Worm (Caenorhabditis elegans): ENCODE results near the gene F02H6.3.

F02H6.3 gene

DNA sequence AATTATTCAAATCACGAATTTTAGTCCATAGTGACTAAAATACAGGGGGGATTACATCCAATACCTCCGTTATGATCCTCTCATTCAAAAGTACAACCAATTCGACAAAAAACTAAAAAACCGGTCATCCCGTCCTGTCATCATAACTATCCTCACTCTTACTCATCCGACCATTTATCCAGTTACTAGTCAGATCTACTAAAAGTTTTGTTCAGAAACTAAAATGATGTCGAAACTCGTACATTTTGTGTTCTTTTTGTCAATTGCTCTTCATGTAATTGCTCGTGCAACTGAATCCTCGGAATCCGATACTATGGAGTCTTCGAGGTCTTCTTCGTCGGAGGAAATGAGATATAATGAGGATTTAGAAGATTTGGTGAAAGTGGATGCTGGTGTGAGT is 26.2 kb upstream of the F02H6.3 start, which contains the start of gene R05A10.2:
TSS of gene R05A10.2 (plus strand) at position 214 of the 400 bp plus-strand sequence.
- TF ChIP-seq ceh-31 (tag; optimal IDR thresholded peaks at IDR 0.05) (no peak), unc-55 (GFP tag; optimal IDR thresholded peaks at IDR 0.05) (no peak), ceh-14 (tag; optimal IDR thresholded peaks at IDR 0.05) (no peak), eyg-1 (tag; optimal IDR thresholded peaks at IDR 0.05) (no peak), ttx-3 (tag; optimal IDR thresholded peaks at IDR 0.05) (no peak), pax-1 (tag; optimal IDR thresholded peaks at IDR 0.05) (no peak), pha-2 (tag; optimal IDR thresholded peaks at IDR 0.05) (no peak), pqm-1 (tag; optimal IDR thresholded peaks at IDR 0.05) (no peak), ceh-34 (tag; optimal IDR thresholded peaks at IDR 0.05) (no peak), K09A11.1 (tag; optimal IDR thresholded peaks at IDR 0.05; ENCODE audit: insufficient read depth) (no peak), ceh-22 (tag; optimal IDR thresholded peaks at IDR 0.05) (no peak), F13H6.1 (tag; optimal IDR thresholded peaks at IDR 0.05) (no peak), ahr-1 (tag; optimal IDR thresholded peaks at IDR 0.05) (no peak), pat-9 (tag; optimal IDR thresholded peaks at IDR 0.05) (no peak)

DNA sequence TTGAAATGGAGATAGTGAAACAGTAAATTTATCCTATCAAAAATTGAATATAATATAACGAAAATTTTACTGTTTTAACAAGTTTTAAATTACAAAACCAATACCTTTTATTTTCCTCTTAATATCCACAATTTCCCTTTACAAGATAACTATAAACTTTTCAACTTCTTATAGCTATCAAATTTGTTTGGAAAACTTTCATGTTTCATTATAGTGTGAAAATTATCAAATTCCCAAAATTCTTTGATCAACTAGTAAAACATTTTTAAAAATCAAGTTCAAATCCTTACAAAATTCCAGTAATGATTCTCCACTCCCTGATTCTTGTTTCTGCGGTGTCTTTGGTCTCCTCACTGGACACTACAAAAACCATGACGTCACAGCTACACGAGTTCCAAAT is 21.1 kb upstream of the F02H6.3 start, which contains the start of gene R05A10.1:
TSS of gene R05A10.1 (plus strand) at position 301 of the 400 bp plus-strand sequence.
- no peak for TF ChIP-seq ttx-3 (tag; optimal IDR thresholded peaks at IDR 0.05)
- TF ChIP-seq hlh-30 (tag; optimal IDR thresholded peaks at IDR 0.05; ENCODE audit: insufficient read depth), result no peak
- TF ChIP-seq hlh-8 (tag; optimal IDR thresholded peaks at IDR 0.05), result no peak
- no peak for TF ChIP-seq ceh-14 (tag; optimal IDR thresholded peaks at IDR 0.05)
- no peak for TF ChIP-seq sox-4 (tag; optimal IDR thresholded peaks at IDR 0.05)
- no peak for TF ChIP-seq pros-1 (tag; optimal IDR thresholded peaks at IDR 0.05)
- no peak for TF ChIP-seq ceh-6 (GFP tag; optimal IDR thresholded peaks at IDR 0.05)
- no peak for TF ChIP-seq ceh-9 (tag; optimal IDR thresholded peaks at IDR 0.05)
- TF ChIP-seq hlh-6 (tag; optimal IDR thresholded peaks at IDR 0.05), result no peak

DNA sequence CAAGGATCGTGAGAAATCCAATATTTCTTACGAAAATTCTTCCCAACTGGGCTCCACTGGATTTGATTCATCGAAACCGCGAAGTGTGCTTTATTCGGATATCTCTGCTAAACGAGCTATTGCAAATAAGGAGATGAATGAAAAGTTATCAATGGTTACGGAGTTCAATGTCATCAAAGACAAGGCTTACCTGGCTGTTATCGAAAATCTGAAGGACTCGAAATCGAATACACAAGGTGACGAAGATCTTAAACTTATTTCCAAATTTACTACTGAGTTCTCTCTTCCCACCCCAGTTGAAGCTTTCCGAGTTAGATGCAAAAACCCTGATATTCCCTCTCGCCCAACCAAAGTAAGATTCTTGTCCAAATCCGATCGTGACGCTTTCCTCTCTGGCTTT is 17.0 kb upstream of the F02H6.3 start:
- TF ChIP-seq Y22D7AL.16 (tag; optimal IDR thresholded peaks at IDR 0.05), result no peak
- no peak for TF ChIP-seq F13H6.1 (tag; optimal IDR thresholded peaks at IDR 0.05)
- TF ChIP-seq ceh-24 (tag; optimal IDR thresholded peaks at IDR 0.05), result no peak
- TF ChIP-seq ceh-48 (tag; optimal IDR thresholded peaks at IDR 0.05), result no peak
- no peak for TF ChIP-seq lim-6 (tag; optimal IDR thresholded peaks at IDR 0.05)
- TF ChIP-seq ahr-1 (tag; optimal IDR thresholded peaks at IDR 0.05), result no peak
- no peak for TF ChIP-seq dve-1 (tag; optimal IDR thresholded peaks at IDR 0.05)
- no peak for TF ChIP-seq nhr-11 (tag; optimal IDR thresholded peaks at IDR 0.05)
- no peak for TF ChIP-seq syd-9 (tag; optimal IDR thresholded peaks at IDR 0.05)
- no peak for TF ChIP-seq eyg-1 (tag; optimal IDR thresholded peaks at IDR 0.05)
- no peak for TF ChIP-seq npax-4 (tag; optimal IDR thresholded peaks at IDR 0.05)
- no peak for TF ChIP-seq C38D4.7 (GFP tag; optimal IDR thresholded peaks at IDR 0.05)
- TF ChIP-seq K09A11.1 (tag; optimal IDR thresholded peaks at IDR 0.05; ENCODE audit: insufficient read depth), result no peak
- TF ChIP-seq ceh-9 (tag; optimal IDR thresholded peaks at IDR 0.05), result no peak
- TF ChIP-seq rnt-1 (tag; optimal IDR thresholded peaks at IDR 0.05), result no peak
- TF ChIP-seq nfya-1 (tag; optimal IDR thresholded peaks at IDR 0.05), result no peak
- no peak for TF ChIP-seq hlh-6 (tag; optimal IDR thresholded peaks at IDR 0.05)
- no peak for TF ChIP-seq ttx-3 (tag; optimal IDR thresholded peaks at IDR 0.05)
- no peak for TF ChIP-seq pha-2 (tag; optimal IDR thresholded peaks at IDR 0.05)
- no peak for TF ChIP-seq pha-4 (tag; optimal IDR thresholded peaks at IDR 0.05)

DNA sequence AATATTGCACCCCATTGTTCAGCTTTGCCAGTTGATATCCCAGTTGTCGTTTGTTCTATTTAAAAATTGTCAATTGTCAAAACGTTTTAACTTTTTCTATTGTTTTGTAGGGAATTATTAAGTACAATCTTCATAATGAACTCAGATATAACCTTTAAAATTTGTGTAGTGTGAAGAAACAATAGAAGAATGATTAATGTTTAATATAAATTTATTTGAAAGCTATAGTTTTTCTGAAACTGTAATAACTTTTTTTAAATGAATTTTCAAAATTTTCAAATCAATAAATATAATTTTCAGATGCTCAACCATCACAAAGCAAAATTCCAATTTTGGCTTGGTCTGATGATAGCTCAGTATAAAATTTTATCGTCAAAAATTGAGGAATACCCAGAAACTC is 11.3 kb upstream of the F02H6.3 start, which contains the start of gene K01G12.22:
TSS of gene K01G12.22 (plus strand) at position 301 of the 400 bp plus-strand sequence.
- TF ChIP-seq nhr-11 (tag; optimal IDR thresholded peaks at IDR 0.05) (no peak), unc-3 (GFP tag; conservative IDR thresholded peaks at IDR 0.05) (no peak), unc-3 (tag; optimal IDR thresholded peaks at IDR 0.05) (no peak), mec-3 (tag; optimal IDR thresholded peaks at IDR 0.05; ENCODE audit: borderline replicate concordance) (no peak), elt-2 (tag; optimal IDR thresholded peaks at IDR 0.05) (no peak), unc-42 (tag; optimal IDR thresholded peaks at IDR 0.05) (no peak), eyg-1 (tag; optimal IDR thresholded peaks at IDR 0.05) (no peak), che-1 (tag; optimal IDR thresholded peaks at IDR 0.05) (no peak), sdc-2 (tag; optimal IDR thresholded peaks at IDR 0.05) (no peak), ets-4 (tag; optimal IDR thresholded peaks at IDR 0.05) (no peak), fkh-6 (tag; optimal IDR thresholded peaks at IDR 0.05) (no peak), madf-2 (tag; optimal IDR thresholded peaks at IDR 0.05) (no peak), ceh-6 (GFP tag; optimal IDR thresholded peaks at IDR 0.05) (no peak), ama-1 (optimal IDR thresholded peaks at IDR 0.05) (no peak), fkh-10 (GFP tag; optimal IDR thresholded peaks at IDR 0.05) (no peak)
